Worm (Caenorhabditis elegans) whole organism, L4/young adult: ENCODE data around the gene idpb-3.

ENCODE experiments used
- W03F9.2 ChIP-seq: fragments of 150-350 bp; optimal IDR thresholded peaks from 2 replicates; lab custom pipeline; 2014; ENCODE audit warnings: missing biosample characterization, missing genetic modification characterization
- dao-5 ChIP-seq: sonication (generic microtip); optimal IDR thresholded peaks from 2 replicates; lab custom pipeline; 2016; ENCODE audit warnings: missing genotype, missing genetic modification characterization, moderate library complexity, missing compliant biosample characterization
- him-1 ChIP-seq: sonication (generic microtip); optimal IDR thresholded peaks from 2 replicates; lab custom pipeline; 2016; ENCODE audit warnings: missing genotype, missing genetic modification reagents, missing genetic modification characterization, missing compliant biosample characterization

- TF ChIP-seq dao-5 (tag; lab: Kevin White, UChicago), result no peak
- TF ChIP-seq W03F9.2 (tag; lab: Kevin White, UChicago), result no peak
- TF ChIP-seq him-1, result no peak
Observed at ce11 chrII:5071265-5071664, 30.3 kb downstream of the idpb-3 start, which contains the start of gene C27A2.7.
